Worm (Caenorhabditis elegans) whole organism, L1 larva: Measurements from ENCODE around the gene R02D5.4.

ENCODE experiments used
- C04F5.9 ChIP-seq: sonication (generic microtip); optimal IDR thresholded peaks from 2 replicates; lab custom pipeline; 2016; ENCODE audit warnings: missing genetic modification characterization, missing compliant biosample characterization
- C16A3.4 ChIP-seq: fragments of 150-350 bp; optimal IDR thresholded peaks from 2 replicates; lab custom pipeline; 2014; ENCODE audit warnings: missing biosample characterization, missing genetic modification characterization
- C34B4.2 ChIP-seq: sonication (generic microtip); optimal IDR thresholded peaks from 2 replicates; lab custom pipeline; 2017; ENCODE audit warnings: mild to moderate bottlenecking, missing genetic modification characterization, missing compliant biosample characterization
- alr-1 ChIP-seq: fragments of 200-800 bp; sonication (Bioruptor generic); optimal IDR thresholded peaks from 2 replicates; lab custom pipeline; 2018; ENCODE audit warnings: borderline replicate concordance, mild to moderate bottlenecking, missing genetic modification characterization, missing compliant biosample characterization
- ceh-90 ChIP-seq: sonication (generic microtip); optimal IDR thresholded peaks from 2 replicates; lab custom pipeline; 2016; ENCODE audit warnings: missing genetic modification characterization, missing compliant biosample characterization
- dpl-1 ChIP-seq, 3 experiments: fragments of 150-350 bp in 2 of 3; sonication (generic microtip) in 1 of 3; optimal IDR thresholded peaks; 2 replicates each; lab custom pipeline; 2014 to 2017; ENCODE audit warnings: missing biosample characterization in 3 of 3, missing genetic modification characterization in 3 of 3, missing genetic modification reagents in 3 of 3
- efl-1 ChIP-seq, 4 experiments: fragments of 150-350 bp; optimal IDR thresholded peaks in 3 of 4; peaks in 1 of 4; 1 replicate in 1 of 4; 2 replicates in 3 of 4; lab custom pipeline; 2014; ENCODE audit warnings: missing biosample characterization in 2 of 4, missing genetic modification characterization in 2 of 4, missing genetic modification reagents in 2 of 4
- egl-13 ChIP-seq: sonication (generic microtip); optimal IDR thresholded peaks from 2 replicates; lab custom pipeline; 2016; ENCODE audit warnings: missing genotype, missing genetic modification reagents, missing genetic modification characterization, missing compliant biosample characterization
- egl-27 ChIP-seq, 2 experiments: fragments of 150-350 bp in 1 of 2; sonication (generic microtip); optimal IDR thresholded peaks; 3 replicates each; lab custom pipeline; 2017 to 2018; ENCODE audit warnings: missing biosample characterization in 2 of 2, missing genetic modification characterization in 2 of 2, missing genetic modification reagents in 2 of 2
- ets-5 ChIP-seq: fragments of 200-800 bp; sonication (Bioruptor generic); IDR thresholded peaks from 2 replicates; pipeline ENCODE4 v1.3.6; 2022; ENCODE audit warnings: missing genetic modification characterization, missing compliant biosample characterization
- fos-1 ChIP-seq: fragments of 150-350 bp; optimal IDR thresholded peaks from 2 replicates; lab custom pipeline; 2014; ENCODE audit warnings: missing biosample characterization, missing genetic modification characterization
- hlh-17 ChIP-seq: fragments of 200-800 bp; sonication (Bioruptor generic); optimal IDR thresholded peaks from 2 replicates; lab custom pipeline; 2018; ENCODE audit warnings: missing genetic modification characterization, mild to moderate bottlenecking, missing compliant biosample characterization, moderate library complexity, borderline replicate concordance
- lin-13 ChIP-seq: fragments of 150-350 bp; optimal IDR thresholded peaks from 2 replicates; lab custom pipeline; 2014; ENCODE audit warnings: missing biosample characterization, missing genetic modification reagents, missing genetic modification characterization
- lin-35 ChIP-seq, 2 experiments: fragments of 150-350 bp; optimal IDR thresholded peaks; 2 replicates each; lab custom pipeline; 2014; ENCODE audit warnings: missing biosample characterization in 2 of 2, missing genetic modification characterization in 2 of 2, missing genetic modification reagents in 2 of 2
- lsy-2 ChIP-seq, 2 experiments: fragments of 150-350 bp; optimal IDR thresholded peaks; 2 replicates each; lab custom pipeline; 2014; ENCODE audit warnings: missing biosample characterization in 2 of 2, missing genetic modification characterization in 2 of 2
- mdl-1 ChIP-seq, 2 experiments: fragments of 150-350 bp; optimal IDR thresholded peaks; 2 replicates each; lab custom pipeline; 2014 to 2017; ENCODE audit warnings: missing biosample characterization in 2 of 2, missing genetic modification characterization in 2 of 2, inconsistent platforms in 1 of 2
- mep-1 ChIP-seq: fragments of 150-350 bp; optimal IDR thresholded peaks from 2 replicates; lab custom pipeline; 2014; ENCODE audit warnings: missing biosample characterization, missing genetic modification characterization
- nhr-11 ChIP-seq: fragments of 150-350 bp; optimal IDR thresholded peaks from 2 replicates; lab custom pipeline; 2014; ENCODE audit warnings: missing biosample characterization, missing genetic modification characterization
- nhr-12 ChIP-seq: sonication (generic microtip); optimal IDR thresholded peaks from 2 replicates; lab custom pipeline; 2017; ENCODE audit warnings: missing biosample characterization, missing genetic modification characterization
- nhr-20 ChIP-seq: sonication (generic microtip); optimal IDR thresholded peaks from 2 replicates; lab custom pipeline; 2016; ENCODE audit warnings: mild to moderate bottlenecking, missing genetic modification characterization, missing compliant biosample characterization
- nhr-237 ChIP-seq: fragments of 150-350 bp; optimal IDR thresholded peaks from 2 replicates; lab custom pipeline; 2014; ENCODE audit warnings: missing biosample characterization, missing genetic modification characterization
- nhr-47 ChIP-seq: sonication (generic microtip); optimal IDR thresholded peaks from 2 replicates; lab custom pipeline; 2016; ENCODE audit warnings: mild to moderate bottlenecking, missing genetic modification characterization, moderate library complexity, missing compliant biosample characterization
- nhr-84 ChIP-seq: sonication (generic microtip); optimal IDR thresholded peaks from 2 replicates; lab custom pipeline; 2017; ENCODE audit warnings: missing biosample characterization, missing genetic modification characterization
- nhr-90 ChIP-seq: sonication (generic microtip); optimal IDR thresholded peaks from 2 replicates; lab custom pipeline; 2016; ENCODE audit warnings: mild to moderate bottlenecking, missing genetic modification characterization, missing compliant biosample characterization; ENCODE audit not compliant: poor library complexity
- pqm-1 ChIP-seq: sonication (generic microtip); optimal IDR thresholded peaks from 3 replicates; lab custom pipeline; 2017; ENCODE audit warnings: missing biosample characterization, missing genetic modification characterization
- snpc-4 ChIP-seq: fragments of 150-350 bp; optimal IDR thresholded peaks from 2 replicates; lab custom pipeline; 2014; ENCODE audit warnings: missing biosample characterization, missing genetic modification characterization
- snu-23 ChIP-seq: sonication (generic microtip); optimal IDR thresholded peaks from 2 replicates; lab custom pipeline; 2016; ENCODE audit warnings: missing genetic modification characterization, missing compliant biosample characterization
- sox-4 ChIP-seq: sonication (generic microtip); optimal IDR thresholded peaks from 2 replicates; lab custom pipeline; 2016; ENCODE audit warnings: missing genetic modification characterization, missing compliant biosample characterization
- swsn-7 ChIP-seq: sonication (generic microtip); optimal IDR thresholded peaks from 2 replicates; lab custom pipeline; 2016; ENCODE audit warnings: missing genetic modification characterization, missing compliant biosample characterization
- unc-130 ChIP-seq: fragments of 150-350 bp; optimal IDR thresholded peaks from 2 replicates; lab custom pipeline; 2017; ENCODE audit warnings: missing biosample characterization, missing genetic modification characterization, inconsistent platforms
- unc-86 ChIP-seq: sonication (generic microtip); optimal IDR thresholded peaks from 2 replicates; lab custom pipeline; 2016; ENCODE audit warnings: missing genetic modification characterization, missing compliant biosample characterization
- unc-98 ChIP-seq: fragments of 200-800 bp; sonication (Bioruptor generic); IDR thresholded peaks from 2 replicates; pipeline ENCODE4 v1.3.6; 2022; ENCODE audit warnings: missing genetic modification characterization, missing compliant biosample characterization
- zip-4 ChIP-seq: fragments of 200-800 bp; sonication (Bioruptor generic); optimal IDR thresholded peaks from 2 replicates; lab custom pipeline; 2018; ENCODE audit warnings: mild to moderate bottlenecking, missing genetic modification characterization, moderate library complexity, missing compliant biosample characterization

Gene R02D5.4

DNA sequence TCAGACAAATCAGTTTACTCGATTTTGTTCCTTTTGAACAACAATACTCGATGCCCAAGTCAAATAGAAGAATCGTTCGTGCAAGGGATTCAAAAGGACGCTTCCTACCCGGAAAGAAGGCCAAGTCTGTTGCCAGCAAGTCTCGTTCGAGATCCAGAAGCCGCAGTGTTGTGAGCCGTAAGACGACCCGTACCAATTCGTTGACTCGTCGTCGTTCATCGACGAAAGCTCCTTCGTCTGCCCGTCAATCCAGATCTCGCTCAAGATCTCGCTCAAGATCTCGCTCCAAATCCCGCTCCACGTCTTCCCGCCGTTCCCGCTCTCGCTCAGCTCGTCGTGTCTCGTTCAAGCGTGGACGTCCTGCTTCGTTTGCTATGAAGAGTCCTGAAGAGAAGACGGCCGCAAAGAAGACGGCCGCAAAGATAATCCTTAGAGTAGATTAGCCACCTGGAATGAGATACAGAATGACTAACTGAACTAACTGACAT, 23.8 kb downstream of the R02D5.4 start, which contains the start of gene F08H9.2:
Gene F08H9.2 (plus strand): TSS at position 51 of the 488 bp plus-strand sequence.
- TF ChIP-seq zip-4 (GFP tag; lab: Kevin White, UChicago), result no peak
- TF ChIP-seq nhr-20 (tag; lab: Kevin White, UChicago), result no peak
- TF ChIP-seq hlh-17, result no peak
- no peak for TF ChIP-seq ceh-90 (tag; lab: Kevin White, UChicago)
- TF ChIP-seq nhr-47 (tag; lab: Kevin White, UChicago), result no peak
- no peak for TF ChIP-seq egl-13 (tag; lab: Kevin White, UChicago)
- TF ChIP-seq mdl-1 (tag; optimal IDR thresholded peaks at IDR 0.05; lab: Kevin White, UChicago), result no peak
- no peak for TF ChIP-seq fos-1 (tag; lab: Kevin White, UChicago)
- TF ChIP-seq swsn-7 (tag; lab: Kevin White, UChicago), result no peak
- TF ChIP-seq C16A3.4 (tag; lab: Kevin White, UChicago), result no peak
- no peak for TF ChIP-seq egl-27 (tag; optimal IDR thresholded peaks at IDR 0.05; lab: Kevin White, UChicago)
- TF ChIP-seq pqm-1, result no peak
- no peak for TF ChIP-seq unc-98 (GFP tag; lab: Robert Waterston, UW)
- TF ChIP-seq nhr-90, result no peak
- TF ChIP-seq unc-86 (tag; lab: Kevin White, UChicago), result no peak
- no peak for TF ChIP-seq ets-5 (GFP tag; lab: Robert Waterston, UW)
- TF ChIP-seq nhr-84, result no peak

ce11 chrV:14460122-14460521, 24.4 kb downstream of the R02D5.4 start:
- no peak for TF ChIP-seq snu-23
- TF ChIP-seq dpl-1 (GFP tag; optimal IDR thresholded peaks at IDR 0.05; lab: Kevin White, UChicago), result peak in 1 of 3 experiments; percentile 7
- no peak for TF ChIP-seq nhr-237 (tag; lab: Kevin White, UChicago)
- TF ChIP-seq efl-1 (optimal IDR thresholded peaks at IDR 0.05; lab: Kevin White, UChicago), result peak in 1 of 2 experiments; percentile 6
- peak; percentile 15 to 86 for TF ChIP-seq efl-1 (GFP tag; optimal IDR thresholded peaks at IDR 0.05 in 1 of 2; lab: Kevin White, UChicago)
- TF ChIP-seq, all 84 proteins: peak for 2

DNA sequence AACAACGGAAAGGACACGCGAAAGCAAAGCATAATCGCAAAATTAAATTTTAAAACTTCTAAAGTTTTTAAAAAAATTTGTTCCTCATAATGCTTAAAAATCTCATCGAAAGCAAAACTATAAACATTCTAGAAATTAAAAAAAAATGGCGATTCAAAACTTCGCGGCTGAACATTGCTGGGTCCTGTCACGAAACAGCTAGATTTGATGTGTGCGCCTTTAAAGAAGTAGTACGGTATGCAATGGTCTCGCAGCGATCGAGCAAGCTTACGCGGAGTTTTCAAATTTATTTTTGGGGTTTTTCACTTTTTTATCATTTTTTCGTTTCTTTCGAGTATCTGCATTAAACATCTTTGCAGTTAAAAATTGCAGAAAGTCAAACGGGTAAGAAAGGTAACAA, 27.4 kb downstream of the R02D5.4 start, which contains the start of gene coh-3:
Gene coh-3 (plus strand): TSS at position 353 of the 400 bp plus-strand sequence.
- no peak for TF ChIP-seq egl-27 (tag; optimal IDR thresholded peaks at IDR 0.05; lab: Kevin White, UChicago)
- TF ChIP-seq nhr-90, result no peak
- TF ChIP-seq nhr-20 (tag; lab: Kevin White, UChicago), result no peak
- TF ChIP-seq C04F5.9, result no peak
- no peak for TF ChIP-seq sox-4 (tag; lab: Kevin White, UChicago)
- no peak for TF ChIP-seq alr-1 (tag; lab: Kevin White, UChicago)
- no peak for TF ChIP-seq C34B4.2 (tag; lab: Kevin White, UChicago)
- TF ChIP-seq lsy-2 (tag; optimal IDR thresholded peaks at IDR 0.05; lab: Kevin White, UChicago), result no peak
- TF ChIP-seq snpc-4, result no peak
- no peak for TF ChIP-seq lin-13 (GFP tag; lab: Kevin White, UChicago)
- TF ChIP-seq ets-5 (GFP tag; lab: Robert Waterston, UW), result no peak
- no peak for TF ChIP-seq mep-1 (tag; lab: Kevin White, UChicago)
- TF ChIP-seq nhr-12 (tag; lab: Kevin White, UChicago), result no peak

DNA sequence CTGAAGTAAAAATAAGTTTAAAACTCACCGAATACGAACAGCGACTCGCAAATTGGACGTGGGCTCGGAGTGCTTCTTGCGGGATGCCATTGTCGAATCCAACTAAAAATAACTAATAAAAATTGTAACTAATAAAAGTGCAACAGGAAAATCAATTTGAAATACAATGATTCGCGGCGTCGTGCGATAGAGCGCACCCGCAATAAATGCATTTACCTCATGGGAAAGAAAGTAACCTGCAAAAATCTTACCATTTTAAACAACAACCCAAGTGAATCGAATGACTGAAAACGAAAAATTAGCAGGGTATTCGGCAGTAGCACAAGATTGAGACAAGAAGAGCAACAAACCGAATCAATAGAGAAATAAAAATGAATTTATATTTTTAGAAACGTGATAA, 27.9 kb downstream of the R02D5.4 start, which contains the start of gene bmk-1:
Gene bmk-1 (minus strand): TSS at position 359 of the 400 bp plus-strand sequence.
- peak; percentile 82 to 94 for TF ChIP-seq efl-1 (optimal IDR thresholded peaks at IDR 0.05; lab: Kevin White, UChicago)
- TF ChIP-seq efl-1 (GFP tag; optimal IDR thresholded peaks at IDR 0.05 in 1 of 2; lab: Kevin White, UChicago), result peak; percentile 84 to 99
- peak; percentile 16 for TF ChIP-seq unc-130
- TF ChIP-seq lin-35 (GFP tag; optimal IDR thresholded peaks at IDR 0.05; lab: Kevin White, UChicago), result peak; percentile 71 to 92
- peak; percentile 13 for TF ChIP-seq nhr-20 (tag; lab: Kevin White, UChicago)
- TF ChIP-seq snu-23, result peak; percentile 4
- peak; percentile 75 to 87 (median 82) for TF ChIP-seq dpl-1 (GFP tag; optimal IDR thresholded peaks at IDR 0.05; lab: Kevin White, UChicago)
- no peak for TF ChIP-seq zip-4 (GFP tag; lab: Kevin White, UChicago)
- TF ChIP-seq C16A3.4 (tag; lab: Kevin White, UChicago), result peak; percentile 23
- TF ChIP-seq nhr-11 (tag; lab: Kevin White, UChicago), result no peak
- TF ChIP-seq lsy-2 (tag; optimal IDR thresholded peaks at IDR 0.05; lab: Kevin White, UChicago), result peak in 1 of 2 experiments; percentile 49
- TF ChIP-seq, all 84 proteins: peak for 8
